Worm (Caenorhabditis elegans) whole organism, midembryonic: Measurements from ENCODE around the gene lgc-13.

Source experiments
- T22C8.4 ChIP-seq: fragments of 200-800 bp; sonication (Bioruptor generic); IDR thresholded peaks from 2 replicates; pipeline ENCODE4 v1.3.6; 2022; ENCODE audit warnings: missing genetic modification characterization, missing compliant biosample characterization
- cog-1 ChIP-seq: sonication (generic microtip); optimal IDR thresholded peaks from 2 replicates; lab custom pipeline; 2016; ENCODE audit warnings: missing genetic modification characterization, missing compliant biosample characterization
- flt-1 ChIP-seq: fragments of 200-800 bp; sonication (Bioruptor generic); IDR thresholded peaks from 2 replicates; pipeline ENCODE4 v1.3.6; 2022; ENCODE audit warnings: missing genetic modification characterization, missing compliant biosample characterization
- klf-2 ChIP-seq: fragments of 200-800 bp; sonication (Bioruptor generic); conservative IDR thresholded peaks from 2 replicates; pipeline ENCODE4 v1.3.6; 2022; ENCODE audit warnings: missing genetic modification reagents, missing genetic modification characterization, missing compliant biosample characterization
- med-1 ChIP-seq: sonication (generic microtip); optimal IDR thresholded peaks from 2 replicates; lab custom pipeline; 2017; ENCODE audit warnings: missing genetic modification characterization, mild to moderate bottlenecking, missing compliant biosample characterization, antibody characterized with exemption, missing genetic modification reagents; ENCODE audit not compliant: insufficient read depth
- ref-1 ChIP-seq: fragments of 200-800 bp; sonication (Bioruptor generic); conservative IDR thresholded peaks from 2 replicates; pipeline ENCODE4 v1.3.6; 2022; ENCODE audit warnings: missing genetic modification reagents, missing genetic modification characterization, missing compliant biosample characterization
- tab-1 ChIP-seq: fragments of 200-800 bp; sonication (Bioruptor generic); IDR thresholded peaks from 2 replicates; pipeline ENCODE4 v1.3.6; 2022; ENCODE audit warnings: missing genetic modification characterization, missing compliant biosample characterization
- ztf-23 ChIP-seq: fragments of 200-800 bp; sonication (Bioruptor generic); IDR thresholded peaks from 2 replicates; pipeline ENCODE4 v1.3.6; 2022; ENCODE audit warnings: missing genetic modification reagents, missing genetic modification characterization, missing compliant biosample characterization
- ztf-29 ChIP-seq: fragments of 200-800 bp; sonication (Bioruptor generic); IDR thresholded peaks from 2 replicates; pipeline ENCODE4 v1.3.6; 2022; ENCODE audit warnings: missing genetic modification reagents, missing genetic modification characterization, missing compliant biosample characterization

The lgc-13 gene

ce11 chrX:12123152-12123551 is 14.2 kb downstream of the lgc-13 start, which contains the start of gene T01H10.11:
Gene T01H10.11 (plus strand): TSS chrX:12123452.
- TF ChIP-seq ref-1 (GFP tag; lab: Robert Waterston, UW) = no peak
- TF ChIP-seq klf-2 (GFP tag; lab: Robert Waterston, UW) = no peak
- no peak for TF ChIP-seq ztf-23 (GFP tag; lab: Robert Waterston, UW)
- no peak for TF ChIP-seq med-1 (GFP tag; lab: Kevin White, UChicago)
- no peak for TF ChIP-seq ztf-29 (GFP tag; lab: Robert Waterston, UW)
- no peak for TF ChIP-seq flt-1
- no peak for TF ChIP-seq tab-1 (GFP tag; lab: Robert Waterston, UW)
- no peak for TF ChIP-seq T22C8.4 (GFP tag; lab: Robert Waterston, UW)
- no peak for TF ChIP-seq cog-1 (tag; lab: Kevin White, UChicago)

ce11 chrX:12125308-12125707 is 16.3 kb downstream of the lgc-13 start, which contains the start of gene lgc-18:
Gene lgc-18 (plus strand): TSS chrX:12125608.
- TF ChIP-seq klf-2 (GFP tag; lab: Robert Waterston, UW) = no peak

ce11 chrX:12141051-12141450 is 32.1 kb downstream of the lgc-13 start, which contains the start of gene lyst-1:
Gene lyst-1 (minus strand): TSS chrX:12141151.
- TF ChIP-seq flt-1 = no peak
- TF ChIP-seq klf-2 (GFP tag; lab: Robert Waterston, UW) = no peak
- TF ChIP-seq T22C8.4 (GFP tag; lab: Robert Waterston, UW) = no peak
- TF ChIP-seq ref-1 (GFP tag; lab: Robert Waterston, UW) = no peak
- no peak for TF ChIP-seq tab-1 (GFP tag; lab: Robert Waterston, UW)
- TF ChIP-seq cog-1 (tag; lab: Kevin White, UChicago) = no peak
- TF ChIP-seq ztf-23 (GFP tag; lab: Robert Waterston, UW) = no peak
- TF ChIP-seq med-1 (GFP tag; lab: Kevin White, UChicago) = no peak
- no peak for TF ChIP-seq ztf-29 (GFP tag; lab: Robert Waterston, UW)

- TF ChIP-seq ref-1 (GFP tag; lab: Robert Waterston, UW) = 0 out of 2 replicates have a peak, but pooled peaks have one; percentile 26
- no peak for TF ChIP-seq cog-1 (tag; lab: Kevin White, UChicago)
- no peak for TF ChIP-seq ztf-29 (GFP tag; lab: Robert Waterston, UW)
Observed at ce11 chrX:12142569-12142968, 33.6 kb downstream of the lgc-13 start, which contains the start of gene M153.3. Gene M153.3 (plus strand): TSS chrX:12142869.

ce11 chrX:12143693-12144092 is 34.7 kb downstream of the lgc-13 start, which contains the start of gene M153.5:
Gene M153.5 (plus strand): TSS chrX:12143993.
- TF ChIP-seq ztf-29 (GFP tag; lab: Robert Waterston, UW) = no peak
- TF ChIP-seq klf-2 (GFP tag; lab: Robert Waterston, UW) = no peak
- no peak for TF ChIP-seq med-1 (GFP tag; lab: Kevin White, UChicago)
- no peak for TF ChIP-seq T22C8.4 (GFP tag; lab: Robert Waterston, UW)
- no peak for TF ChIP-seq ref-1 (GFP tag; lab: Robert Waterston, UW)
- TF ChIP-seq flt-1 = no peak
- TF ChIP-seq tab-1 (GFP tag; lab: Robert Waterston, UW) = no peak
- no peak for TF ChIP-seq ztf-23 (GFP tag; lab: Robert Waterston, UW)
- TF ChIP-seq cog-1 (tag; lab: Kevin White, UChicago) = no peak

- TF ChIP-seq tab-1 (GFP tag; lab: Robert Waterston, UW) (no peak), klf-2 (GFP tag; lab: Robert Waterston, UW) (no peak), flt-1 (no peak), cog-1 (tag; lab: Kevin White, UChicago) (no peak), T22C8.4 (GFP tag; lab: Robert Waterston, UW) (no peak), ztf-29 (GFP tag; lab: Robert Waterston, UW) (no peak), ztf-23 (GFP tag; lab: Robert Waterston, UW) (no peak), med-1 (GFP tag; lab: Kevin White, UChicago) (no peak), ref-1 (GFP tag; lab: Robert Waterston, UW) (no peak)
Observed at ce11 chrX:12145919-12146318, 37.0 kb downstream of the lgc-13 start.

ce11 chrX:12146453-12147085 is 37.6 kb downstream of the lgc-13 start, which contains the start of gene pycr-1:
Gene pycr-1 (plus strand): TSS chrX:12146832.
- TF ChIP-seq cog-1 (tag; lab: Kevin White, UChicago) (no peak), T22C8.4 (GFP tag; lab: Robert Waterston, UW) (no peak), tab-1 (GFP tag; lab: Robert Waterston, UW) (no peak), klf-2 (GFP tag; lab: Robert Waterston, UW) (no peak), ztf-23 (GFP tag; lab: Robert Waterston, UW) (no peak), ref-1 (GFP tag; lab: Robert Waterston, UW) (no peak), med-1 (GFP tag; lab: Kevin White, UChicago) (no peak)

- TF ChIP-seq klf-2 (GFP tag; lab: Robert Waterston, UW) (no peak), ref-1 (GFP tag; lab: Robert Waterston, UW) (no peak), tab-1 (GFP tag; lab: Robert Waterston, UW) (no peak), ztf-29 (GFP tag; lab: Robert Waterston, UW) (no peak), ztf-23 (GFP tag; lab: Robert Waterston, UW) (no peak), T22C8.4 (GFP tag; lab: Robert Waterston, UW) (no peak), med-1 (GFP tag; lab: Kevin White, UChicago) (no peak), cog-1 (tag; lab: Kevin White, UChicago) (no peak), flt-1 (no peak)
Observed at ce11 chrX:12149638-12150137, 40.7 kb downstream of the lgc-13 start, which contains the start of gene znf-474. Gene znf-474 (plus strand): TSS chrX:12149924.
